Worm (Caenorhabditis elegans) whole organism, L3 larva: ENCODE data around the gene kvs-3.

ENCODE experiments used
- ZK546.5 ChIP-seq: sonication (generic microtip); optimal IDR thresholded peaks from 2 replicates; lab custom pipeline; 2017; ENCODE audit warnings: missing biosample characterization, missing genetic modification characterization
- aly-2 ChIP-seq: fragments of 150-350 bp; optimal IDR thresholded peaks from 2 replicates; lab custom pipeline; 2014; ENCODE audit warnings: missing biosample characterization, missing genetic modification characterization
- egl-27 ChIP-seq: sonication (generic microtip); optimal IDR thresholded peaks from 4 replicates; lab custom pipeline; 2017; ENCODE audit warnings: missing biosample characterization, missing genetic modification reagents, missing genetic modification characterization
- elt-1 ChIP-seq: fragments of 150-350 bp; optimal IDR thresholded peaks from 2 replicates; lab custom pipeline; 2014; ENCODE audit warnings: missing biosample characterization, missing genetic modification characterization
- fos-1 ChIP-seq: fragments of 150-350 bp; optimal IDR thresholded peaks from 2 replicates; lab custom pipeline; 2014; ENCODE audit warnings: missing biosample characterization, missing genetic modification characterization
- lin-39 ChIP-seq: fragments of 150-350 bp; optimal IDR thresholded peaks from 2 replicates; lab custom pipeline; 2018; ENCODE audit warnings: missing biosample characterization, missing genetic modification reagents, missing genetic modification characterization
- mdl-1 ChIP-seq: fragments of 150-350 bp; optimal IDR thresholded peaks from 2 replicates; lab custom pipeline; 2014; ENCODE audit warnings: missing biosample characterization, missing genetic modification characterization
- nfya-1 ChIP-seq: sonication (generic microtip); optimal IDR thresholded peaks from 2 replicates; lab custom pipeline; 2017; ENCODE audit warnings: missing genetic modification characterization, mild to moderate bottlenecking, missing compliant biosample characterization, antibody characterized with exemption, moderate library complexity; ENCODE audit not compliant: insufficient read depth
- nhr-12 ChIP-seq: fragments of 150-350 bp; optimal IDR thresholded peaks from 2 replicates; lab custom pipeline; 2014; ENCODE audit warnings: missing biosample characterization, missing genetic modification characterization
- nhr-28 ChIP-seq: fragments of 150-350 bp; optimal IDR thresholded peaks from 2 replicates; lab custom pipeline; 2014; ENCODE audit warnings: missing biosample characterization, missing genetic modification characterization
- nhr-76 ChIP-seq: fragments of 150-350 bp; sonication (generic microtip); optimal IDR thresholded peaks from 5 replicates; lab custom pipeline; 2014; ENCODE audit warnings: missing biosample characterization, missing genetic modification characterization
- snpc-4 ChIP-seq: fragments of 150-350 bp; optimal IDR thresholded peaks from 2 replicates; lab custom pipeline; 2014; ENCODE audit warnings: missing biosample characterization, missing genetic modification characterization
- unc-62 ChIP-seq: fragments of 150-350 bp; sonication (generic microtip); optimal IDR thresholded peaks from 4 replicates; lab custom pipeline; 2014; ENCODE audit warnings: missing biosample characterization, missing genetic modification reagents, missing genetic modification characterization
- ztf-4 ChIP-seq: fragments of 150-350 bp; optimal IDR thresholded peaks from 2 replicates; lab custom pipeline; 2014; ENCODE audit warnings: missing biosample characterization, missing genetic modification characterization

DNA sequence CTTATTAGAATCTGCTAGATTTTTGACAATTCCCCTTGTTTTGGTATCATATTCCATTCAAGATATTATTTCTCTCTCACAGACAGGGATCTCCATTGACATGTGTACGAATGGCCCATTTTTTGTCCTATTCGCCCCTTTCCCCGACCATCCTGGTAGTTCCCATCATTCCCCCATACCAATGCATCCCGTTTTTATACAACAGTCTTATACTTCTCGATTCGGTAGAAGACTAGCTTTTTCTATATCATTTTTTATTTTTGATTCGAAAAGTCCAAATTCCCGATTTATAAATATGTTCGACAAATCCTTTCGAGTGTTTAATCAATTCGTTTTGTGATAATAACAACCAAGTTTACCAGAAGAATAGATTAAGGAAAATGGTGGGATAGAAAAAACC, 8.8 kb downstream of the kvs-3 start:
- TF ChIP-seq snpc-4 (tag; lab: Kevin White, UChicago): no peak
- no peak for TF ChIP-seq ZK546.5
- no peak for TF ChIP-seq nhr-28 (tag; lab: Kevin White, UChicago)
- TF ChIP-seq ztf-4 (tag; lab: Kevin White, UChicago): no peak
- TF ChIP-seq mdl-1: no peak
- no peak for TF ChIP-seq fos-1 (tag; lab: Kevin White, UChicago)
- no peak for TF ChIP-seq lin-39 (tag; lab: Kevin White, UChicago)
- TF ChIP-seq nhr-76 (tag; lab: Kevin White, UChicago): no peak
- no peak for TF ChIP-seq nfya-1 (tag; lab: Kevin White, UChicago)
- TF ChIP-seq unc-62 (GFP tag; lab: Kevin White, UChicago): no peak
- no peak for TF ChIP-seq aly-2 (tag; lab: Kevin White, UChicago)
- no peak for TF ChIP-seq egl-27 (tag; lab: Kevin White, UChicago)
- TF ChIP-seq nhr-12 (tag; lab: Kevin White, UChicago): no peak
- TF ChIP-seq elt-1: no peak
